Fruit fly (Drosophila melanogaster): ENCODE measurements around the gene CG34367.

The CG34367 gene

DNA sequence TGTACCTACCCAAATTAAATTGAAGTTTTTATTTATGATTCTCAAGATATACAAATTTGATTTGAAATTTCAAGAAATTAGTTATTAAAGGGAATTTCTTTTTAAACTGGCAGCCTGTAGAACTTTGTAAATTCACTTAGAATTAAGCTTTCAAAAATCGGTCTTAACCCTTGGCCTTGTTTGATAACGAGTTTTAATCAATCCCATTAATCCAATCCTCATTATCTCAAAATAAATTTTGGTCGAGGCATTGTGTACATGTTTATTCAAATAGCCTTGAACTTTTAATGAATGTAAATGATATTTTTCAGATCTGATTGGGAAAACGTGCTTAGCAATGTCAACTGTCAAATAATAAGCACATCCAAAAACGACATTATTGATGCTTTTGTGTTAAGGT is 13.9 kb downstream of the CG34367 start:
- TF ChIP-seq eve (GFP tag; optimal IDR thresholded peaks at IDR 0.05) (peak in 1 of 2 experiments; percentile 24), cwo (GFP tag; optimal IDR thresholded peaks at IDR 0.05) (peak; percentile 14), exex (tag; optimal IDR thresholded peaks at IDR 0.05) (peak; percentile 6), ttk (GFP tag; IDR thresholded peaks at IDR 0.05) (no peak; the same call in 1 of the 2 replicates)

DNA sequence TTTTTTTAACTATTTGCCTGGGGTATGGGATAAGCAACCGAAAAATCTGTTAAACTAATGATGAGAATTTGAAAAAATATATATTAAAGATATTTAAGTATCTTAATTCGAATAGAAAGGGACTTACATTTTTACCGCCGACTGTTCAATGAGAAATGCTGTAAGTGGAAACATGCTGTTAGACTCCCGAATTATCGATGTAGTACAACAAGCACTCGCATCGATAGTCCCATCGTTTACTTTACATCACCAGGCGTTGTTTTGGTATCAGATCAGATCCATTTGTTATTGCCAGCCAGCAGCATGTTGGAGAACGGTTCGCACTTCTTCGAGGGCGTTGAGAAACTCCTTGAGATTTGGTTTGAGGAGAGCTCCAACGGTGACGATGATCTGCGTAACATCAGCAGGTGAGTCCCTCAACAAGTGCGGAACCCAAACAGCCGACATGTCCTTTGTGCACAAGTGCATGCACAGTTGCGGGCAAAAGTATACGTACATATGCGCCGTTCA is 14.4 kb downstream of the CG34367 start, which contains the start of gene SamDC:
TSS of gene SamDC (plus strand) at position 246 of the 510 bp plus-strand sequence.
- TF ChIP-seq Optix (GFP tag; IDR thresholded peaks at IDR 0.05) (no peak), CG17359 (tag; optimal IDR thresholded peaks at IDR 0.05) (peak; percentile 23), Doc3 (GFP tag; IDR thresholded peaks at IDR 0.05; ENCODE audit: partially characterized antibody) (peak; percentile 68), CG1603 (tag; optimal IDR thresholded peaks at IDR 0.05) (peak; percentile 79), CG1024 (GFP tag; IDR thresholded peaks at IDR 0.05) (peak; percentile 95), CG17829 (tag; optimal IDR thresholded peaks at IDR 0.05) (peak; percentile 37), CG18619 (GFP tag; optimal IDR thresholded peaks at IDR 0.05) (no peak), salm (tag; optimal IDR thresholded peaks at IDR 0.05) (peak; percentile 14), Asciz (GFP tag; optimal IDR thresholded peaks at IDR 0.05) (no peak), Jarid2 (GFP tag; optimal IDR thresholded peaks at IDR 0.05) (no peak), CG33557 (GFP tag; optimal IDR thresholded peaks at IDR 0.05) (no peak), repo (GFP tag; optimal IDR thresholded peaks at IDR 0.05) (no peak), CG4820 (GFP tag; optimal IDR thresholded peaks at IDR 0.05) (no peak), Dad (GFP tag; optimal IDR thresholded peaks at IDR 0.05) (peak; percentile 5), Dbx (GFP tag; IDR thresholded peaks at IDR 0.05) (peak; percentile 73; the same call in 2 of the 3 replicates), CG13894 (tag; optimal IDR thresholded peaks at IDR 0.05) (peak; percentile 66), inv (GFP tag; IDR thresholded peaks at IDR 0.05; ENCODE audit: partially characterized antibody) (peak; percentile 81), BEAF-32 (GFP tag; optimal IDR thresholded peaks at IDR 0.05) (peak; percentile 88), CG30020 (tag; optimal IDR thresholded peaks at IDR 0.05) (peak; percentile 97), Lim3 (GFP tag; IDR thresholded peaks at IDR 0.05) (no peak), pho (GFP tag; optimal IDR thresholded peaks at IDR 0.05) (peak; percentile 46), CG2889 (GFP tag; IDR thresholded peaks at IDR 0.05) (no peak), hb (GFP tag; IDR thresholded peaks at IDR 0.05; ENCODE audit: partially characterized antibody) (peak; percentile 73; the same call in 2 of the 3 replicates), Hmr (GFP tag; optimal IDR thresholded peaks at IDR 0.05) (peak; percentile 75), klu (GFP tag; IDR thresholded peaks at IDR 0.05) (no peak), Bgb (GFP tag; IDR thresholded peaks at IDR 0.05; ENCODE audit: partially characterized antibody) (peak; percentile 93), CG18764 (GFP tag; optimal IDR thresholded peaks at IDR 0.05) (peak; percentile 5), CG30403 (GFP tag; optimal IDR thresholded peaks at IDR 0.05) (peak; percentile 55), Nf-YA (GFP tag; IDR thresholded peaks at IDR 0.05) (no peak), her (GFP tag; optimal IDR thresholded peaks at IDR 0.05) (peak; percentile 39), grn (GFP tag; optimal IDR thresholded peaks at IDR 0.05) (peak; percentile 99), CG5180 (GFP tag; optimal IDR thresholded peaks at IDR 0.05) (peak; percentile 59), CG13775 (GFP tag; optimal IDR thresholded peaks at IDR 0.05) (peak; percentile 45), maf-S (GFP tag; optimal IDR thresholded peaks at IDR 0.05) (no peak), CG10274 (GFP tag; optimal IDR thresholded peaks at IDR 0.05) (no peak), Scr (GFP tag; IDR thresholded peaks at IDR 0.05; ENCODE audit: partially characterized antibody) (peak; percentile 85), CG6689 (GFP tag; IDR thresholded peaks at IDR 0.05) (0 out of 2 replicates have a peak, but pooled peaks have one; percentile 24), lab (GFP tag; optimal IDR thresholded peaks at IDR 0.05) (no peak), gfzf (GFP tag; optimal IDR thresholded peaks at IDR 0.05) (peak; percentile 35), sens (GFP tag) (peak; percentile 84), cad (GFP tag; optimal IDR thresholded peaks at IDR 0.05) (no peak), az2 (GFP tag; optimal IDR thresholded peaks at IDR 0.05) (peak; percentile 53), Vsx1 (GFP tag; optimal IDR thresholded peaks at IDR 0.05) (no peak), CG14050 (GFP tag; IDR thresholded peaks at IDR 0.05) (peak; percentile 19; the same call in 1 of the 3 replicates)

Data from whole organism, embryonic.